Worm (Caenorhabditis elegans) whole organism, L2 larva: ENCODE data around the gene sru-13.
"Not testable (repeated sequence)": the region's sequence is repeated elsewhere in the genome, so short reads cannot be mapped to it uniquely, and the experiment has no call there.

Source experiments
- C34F6.9 ChIP-seq: fragments of 150-350 bp; optimal IDR thresholded peaks from 2 replicates; lab custom pipeline; 2014; ENCODE audit warnings: missing biosample characterization, missing genetic modification characterization
- F13H6.1 ChIP-seq: sonication (generic microtip); optimal IDR thresholded peaks from 2 replicates; lab custom pipeline; 2016; ENCODE audit warnings: missing genetic modification characterization, missing compliant biosample characterization
- Y55F3AM.14 ChIP-seq: fragments of 200-800 bp; sonication (Bioruptor generic); optimal IDR thresholded peaks from 2 replicates; lab custom pipeline; 2018; ENCODE audit warnings: mild to moderate bottlenecking, missing genetic modification characterization, missing compliant biosample characterization
- ama-1 ChIP-seq: fragments of 150-350 bp; optimal IDR thresholded peaks from 2 replicates; lab custom pipeline; 2018; ENCODE audit warnings: inconsistent platforms
- blmp-1 ChIP-seq: sonication (generic microtip); optimal IDR thresholded peaks from 2 replicates; lab custom pipeline; 2017; ENCODE audit warnings: missing genetic modification characterization, mild to moderate bottlenecking, missing compliant biosample characterization, antibody characterized with exemption, moderate library complexity; ENCODE audit not compliant: insufficient read depth
- ceh-16 ChIP-seq: fragments of 150-350 bp; optimal IDR thresholded peaks from 2 replicates; lab custom pipeline; 2014; ENCODE audit warnings: missing biosample characterization, missing genetic modification characterization
- ceh-82 ChIP-seq: fragments of 150-350 bp; optimal IDR thresholded peaks from 2 replicates; lab custom pipeline; 2014; ENCODE audit warnings: missing biosample characterization, missing genetic modification characterization
- crh-2 ChIP-seq: sonication (generic microtip); optimal IDR thresholded peaks from 2 replicates; lab custom pipeline; 2017; ENCODE audit warnings: missing biosample characterization, missing genetic modification characterization
- dmd-4 ChIP-seq: sonication (generic microtip); optimal IDR thresholded peaks from 2 replicates; lab custom pipeline; 2017; ENCODE audit warnings: missing biosample characterization, missing genetic modification characterization
- egl-27 ChIP-seq: sonication (generic microtip); optimal IDR thresholded peaks from 3 replicates; lab custom pipeline; 2017; ENCODE audit warnings: missing biosample characterization, missing genetic modification reagents, missing genetic modification characterization
- elt-1 ChIP-seq: fragments of 150-350 bp; optimal IDR thresholded peaks from 2 replicates; lab custom pipeline; 2014; ENCODE audit warnings: missing biosample characterization, missing genetic modification characterization
- elt-3 ChIP-seq: sonication (generic microtip); optimal IDR thresholded peaks from 2 replicates; lab custom pipeline; 2017; ENCODE audit warnings: missing biosample characterization, missing genetic modification characterization
- gmeb-1 ChIP-seq: fragments of 150-350 bp; optimal IDR thresholded peaks from 2 replicates; lab custom pipeline; 2014; ENCODE audit warnings: missing biosample characterization, missing genetic modification characterization
- lin-11 ChIP-seq: fragments of 150-350 bp; sonication (generic microtip); optimal IDR thresholded peaks from 2 replicates; lab custom pipeline; 2014; ENCODE audit warnings: missing biosample characterization, missing genetic modification characterization, inconsistent platforms, mixed read lengths
- lin-13 ChIP-seq: fragments of 150-350 bp; optimal IDR thresholded peaks from 2 replicates; lab custom pipeline; 2014; ENCODE audit warnings: missing biosample characterization, missing genetic modification reagents, missing genetic modification characterization
- lin-39 ChIP-seq: fragments of 150-350 bp; optimal IDR thresholded peaks from 2 replicates; lab custom pipeline; 2014; ENCODE audit warnings: missing biosample characterization, missing genetic modification reagents, missing genetic modification characterization
- lsy-2 ChIP-seq, 2 experiments: fragments of 150-350 bp in 1 of 2; sonication (generic microtip) in 1 of 2; optimal IDR thresholded peaks; 2 replicates each; lab custom pipeline; 2014 to 2017; ENCODE audit warnings: missing biosample characterization in 2 of 2, missing genetic modification characterization in 2 of 2
- mbf-1 ChIP-seq: sonication (generic microtip); optimal IDR thresholded peaks from 2 replicates; lab custom pipeline; 2017; ENCODE audit warnings: missing biosample characterization, missing genetic modification characterization
- nhr-10 ChIP-seq: sonication (generic microtip); optimal IDR thresholded peaks from 2 replicates; lab custom pipeline; 2017; ENCODE audit warnings: missing biosample characterization, missing genetic modification characterization
- nhr-11 ChIP-seq: fragments of 150-350 bp; optimal IDR thresholded peaks from 2 replicates; lab custom pipeline; 2014; ENCODE audit warnings: missing biosample characterization, missing genetic modification characterization
- nhr-12 ChIP-seq: fragments of 150-350 bp; optimal IDR thresholded peaks from 2 replicates; lab custom pipeline; 2014; ENCODE audit warnings: missing biosample characterization, missing genetic modification characterization
- nhr-129 ChIP-seq: fragments of 150-350 bp; optimal IDR thresholded peaks from 2 replicates; lab custom pipeline; 2014; ENCODE audit warnings: missing biosample characterization, missing genetic modification characterization
- nhr-21 ChIP-seq: fragments of 150-350 bp; optimal IDR thresholded peaks from 2 replicates; lab custom pipeline; 2014; ENCODE audit warnings: missing biosample characterization, missing genetic modification characterization
- nhr-23 ChIP-seq: fragments of 150-350 bp; optimal IDR thresholded peaks from 2 replicates; lab custom pipeline; 2014; ENCODE audit warnings: missing biosample characterization, missing genetic modification reagents, missing genetic modification characterization
- nhr-237 ChIP-seq: fragments of 150-350 bp; optimal IDR thresholded peaks from 2 replicates; lab custom pipeline; 2014; ENCODE audit warnings: missing biosample characterization, missing genetic modification characterization
- nhr-25 ChIP-seq: fragments of 150-350 bp; sonication (generic microtip); optimal IDR thresholded peaks from 3 replicates; lab custom pipeline; 2014; ENCODE audit warnings: missing biosample characterization, missing genetic modification characterization
- nhr-6 ChIP-seq: fragments of 150-350 bp; optimal IDR thresholded peaks from 2 replicates; lab custom pipeline; 2014; ENCODE audit warnings: missing biosample characterization, missing genetic modification characterization
- peb-1 ChIP-seq: fragments of 150-350 bp; optimal IDR thresholded peaks from 2 replicates; lab custom pipeline; 2014; ENCODE audit warnings: missing biosample characterization, missing genetic modification characterization
- skn-1 ChIP-seq: sonication (generic microtip); optimal IDR thresholded peaks from 2 replicates; lab custom pipeline; 2017; ENCODE audit warnings: missing biosample characterization, missing genetic modification characterization
- sma-3 ChIP-seq: sonication (generic microtip); optimal IDR thresholded peaks from 2 replicates; lab custom pipeline; 2016; ENCODE audit warnings: missing genetic modification reagents, missing genetic modification characterization, missing compliant biosample characterization
- sma-9 ChIP-seq, 2 experiments: fragments of 150-350 bp in 1 of 2; sonication (generic microtip) in 1 of 2; optimal IDR thresholded peaks; 2 replicates each; lab custom pipeline; 2014 to 2016; ENCODE audit warnings: missing genetic modification characterization in 2 of 2, mild to moderate bottlenecking in 1 of 2, missing biosample characterization in 1 of 2, missing compliant biosample characterization in 1 of 2, missing genetic modification reagents in 1 of 2, moderate library complexity in 1 of 2
- unc-55 ChIP-seq: fragments of 150-350 bp; sonication (generic microtip); optimal IDR thresholded peaks from 3 replicates; lab custom pipeline; 2014; ENCODE audit warnings: missing biosample characterization, missing genetic modification reagents, missing genetic modification characterization
- zag-1 ChIP-seq: fragments of 150-350 bp; optimal IDR thresholded peaks from 2 replicates; lab custom pipeline; 2014; ENCODE audit warnings: missing biosample characterization, missing genetic modification characterization
- ztf-1 ChIP-seq: fragments of 200-800 bp; sonication (Bioruptor generic); conservative IDR thresholded peaks from 2 replicates; pipeline ENCODE4 v1.3.6; 2022; ENCODE audit warnings: missing genetic modification characterization, missing compliant biosample characterization

The sru-13 gene

ce11 chrIV:12495196-12495595 lies 27.2 kb downstream of the sru-13 start, which contains the start of gene sru-20:
TSS of gene sru-20 (plus strand) at chrIV:12495496.
- TF ChIP-seq ztf-1 (GFP tag; lab: Robert Waterston, UW) (no peak), nhr-11 (no peak), zag-1 (tag; lab: Kevin White, UChicago) (no peak), peb-1 (no peak), nhr-25 (tag; lab: Kevin White, UChicago) (no peak), lin-39 (no peak), skn-1 (tag; lab: Kevin White, UChicago) (no peak), nhr-23 (tag; lab: Kevin White, UChicago) (no peak), nhr-10 (tag; lab: Kevin White, UChicago) (no peak), F13H6.1 (tag; lab: Kevin White, UChicago) (no peak), nhr-21 (tag; lab: Kevin White, UChicago) (no peak)

- TF ChIP-seq ceh-16 (tag; lab: Kevin White, UChicago), result no peak
- TF ChIP-seq F13H6.1 (tag; lab: Kevin White, UChicago), result no peak
- TF ChIP-seq nhr-11, result no peak
- TF ChIP-seq ama-1 (lab: Kevin White, UChicago), result no peak
- TF ChIP-seq nhr-6 (tag; lab: Kevin White, UChicago), result no peak
- no peak for TF ChIP-seq nhr-23 (tag; lab: Kevin White, UChicago)
- no peak for TF ChIP-seq lsy-2 (tag; optimal IDR thresholded peaks at IDR 0.05; lab: Kevin White, UChicago)
- no peak for TF ChIP-seq lin-13 (GFP tag; lab: Kevin White, UChicago)
- TF ChIP-seq mbf-1, result no peak
- no peak for TF ChIP-seq sma-9 (GFP tag; optimal IDR thresholded peaks at IDR 0.05; lab: Kevin White, UChicago)
- no peak for TF ChIP-seq sma-9 (tag; optimal IDR thresholded peaks at IDR 0.05; lab: Kevin White, UChicago)
- TF ChIP-seq nhr-237 (tag; lab: Kevin White, UChicago), result no peak
- no peak for TF ChIP-seq dmd-4 (tag; lab: Kevin White, UChicago)
- no peak for TF ChIP-seq elt-1 (tag; lab: Kevin White, UChicago)
- TF ChIP-seq nhr-12 (tag; lab: Kevin White, UChicago), result no peak
- no peak for TF ChIP-seq zag-1 (tag; lab: Kevin White, UChicago)
- TF ChIP-seq crh-2 (tag; lab: Kevin White, UChicago), result no peak
- no peak for TF ChIP-seq sma-3
- TF ChIP-seq gmeb-1 (tag; lab: Kevin White, UChicago), result no peak
- TF ChIP-seq lin-11 (tag; lab: Kevin White, UChicago), result no peak
- no peak for TF ChIP-seq lin-39
- TF ChIP-seq, all 48 proteins: peak for 0
These were observed 31.9 kb downstream of the sru-13 start, which contains the start of gene him-6 for ce11 chrIV:12490491-12490890. TSS of gene him-6 (plus strand) at chrIV:12490791.

ce11 chrIV:12487194-12487593 lies 35.2 kb downstream of the sru-13 start, which contains the start of gene sru-26:
TSS of gene sru-26 (plus strand) at chrIV:12487494.
- TF ChIP-seq egl-27 (tag; lab: Kevin White, UChicago) (no peak), sma-9 (GFP tag; optimal IDR thresholded peaks at IDR 0.05; lab: Kevin White, UChicago) (no peak), sma-9 (tag; optimal IDR thresholded peaks at IDR 0.05; lab: Kevin White, UChicago) (no peak), nhr-129 (tag; lab: Kevin White, UChicago) (no peak), ama-1 (lab: Kevin White, UChicago) (no peak), unc-55 (GFP tag; lab: Kevin White, UChicago) (no peak), nhr-237 (tag; lab: Kevin White, UChicago) (no peak), lin-39 (no peak), blmp-1 (tag; lab: Kevin White, UChicago) (no peak), mbf-1 (no peak), elt-3 (tag; lab: Kevin White, UChicago) (no peak), C34F6.9 (tag; lab: Kevin White, UChicago) (no peak), Y55F3AM.14 (GFP tag; lab: Kevin White, UChicago) (no peak), nhr-23 (tag; lab: Kevin White, UChicago) (no peak), lin-11 (tag; lab: Kevin White, UChicago) (no peak), nhr-11 (no peak), skn-1 (tag; lab: Kevin White, UChicago) (no peak), nhr-10 (tag; lab: Kevin White, UChicago) (no peak)
- TF ChIP-seq, all 48 proteins: peak for 0

ce11 chrIV:12484479-12484878 lies 37.9 kb downstream of the sru-13 start, which contains the start of gene T04A11.4:
TSS of gene T04A11.4 (minus strand) at chrIV:12484579.
- TF ChIP-seq elt-3 (tag; lab: Kevin White, UChicago); nhr-21 (tag; lab: Kevin White, UChicago); ceh-82: not testable (repeated sequence)
